Worm (Caenorhabditis elegans): ENCODE results near the gene ubc-18.

Gene ubc-18

DNA sequence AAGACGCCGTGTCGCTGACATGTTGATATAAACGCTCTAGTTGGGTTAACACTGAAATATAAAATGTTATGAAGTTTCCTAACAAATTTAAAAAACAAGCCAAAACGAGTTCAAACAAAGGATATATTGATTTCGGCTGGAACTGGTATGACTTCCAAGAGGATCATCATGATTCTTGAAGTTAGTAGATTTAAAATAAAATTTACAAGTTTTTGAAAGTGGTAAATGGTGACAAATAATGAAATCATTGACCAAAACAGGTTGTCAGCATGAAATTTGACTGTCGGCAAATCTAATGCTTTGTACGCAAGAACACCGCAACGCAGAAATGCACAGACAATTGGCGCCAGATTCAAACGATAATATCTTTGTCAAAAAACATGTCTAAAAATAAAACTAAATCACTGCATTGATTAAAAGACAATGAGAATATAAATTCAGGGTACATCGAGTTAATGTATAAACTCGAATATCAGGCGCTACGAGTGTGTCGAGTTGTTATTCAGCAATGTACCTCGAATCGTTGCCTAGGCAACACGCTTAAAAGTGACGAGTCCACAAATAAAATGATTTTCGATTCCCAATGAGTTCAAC lies at the start of gene ubc-18, which contains the start of gene R01H2.8:
Gene ubc-18 (minus strand): TSS at position 51 of the 594 bp plus-strand sequence.
Gene R01H2.8 (plus strand): TSS at position 544 of the 594 bp plus-strand sequence.
- peak; percentile 38 for TF ChIP-seq nfya-1 (tag; optimal IDR thresholded peaks at IDR 0.05)
- TF ChIP-seq unc-42 (tag; optimal IDR thresholded peaks at IDR 0.05), result no peak
- TF ChIP-seq unc-86 (tag; optimal IDR thresholded peaks at IDR 0.05), result no peak
- TF ChIP-seq elt-2 (tag; optimal IDR thresholded peaks at IDR 0.05), result no peak
- TF ChIP-seq fax-1 (tag; optimal IDR thresholded peaks at IDR 0.05), result no peak

DNA sequence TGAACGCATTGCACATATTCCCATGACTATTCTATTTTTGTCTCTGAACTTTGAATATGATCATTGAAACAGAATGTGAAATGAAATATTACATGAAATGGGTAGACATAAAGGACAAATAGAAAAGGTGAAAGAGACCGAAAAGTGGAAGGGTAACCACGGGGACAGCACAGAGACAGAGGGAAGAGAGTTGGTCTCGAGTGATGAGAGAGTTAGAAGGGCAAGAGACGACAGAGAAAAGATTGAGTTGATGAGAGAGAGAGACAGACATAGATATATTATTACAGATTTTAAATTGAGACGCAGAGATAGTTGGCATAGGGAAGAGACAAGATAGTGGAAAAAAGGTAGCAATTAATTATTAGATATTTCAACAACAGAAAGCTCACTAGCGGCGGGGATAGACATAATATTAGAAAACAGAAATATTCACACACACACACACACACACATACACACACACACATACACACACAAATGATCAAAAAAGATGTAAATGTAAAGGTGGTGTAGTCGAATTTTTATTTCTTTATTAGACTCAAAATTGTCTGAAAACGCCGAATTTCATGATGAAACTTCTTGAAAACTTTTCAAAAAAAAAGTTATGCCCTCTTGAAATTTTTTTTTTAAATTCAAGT lies 48.4 kb upstream of the ubc-18 start:
- no peak for TF ChIP-seq ztf-16 (tag; optimal IDR thresholded peaks at IDR 0.05)
- TF ChIP-seq ceh-19 (GFP tag; optimal IDR thresholded peaks at IDR 0.05), result no peak
- peak; percentile 61 for TF ChIP-seq nfya-1 (tag; optimal IDR thresholded peaks at IDR 0.05)
- TF ChIP-seq ref-2 (tag; optimal IDR thresholded peaks at IDR 0.05), result peak; percentile 27
- TF ChIP-seq C38D4.7 (GFP tag; optimal IDR thresholded peaks at IDR 0.05), result no peak
- TF ChIP-seq fkh-6 (tag; optimal IDR thresholded peaks at IDR 0.05), result no peak
- no peak for TF ChIP-seq nhr-232 (tag; optimal IDR thresholded peaks at IDR 0.05)
- no peak for TF ChIP-seq pat-9 (tag; optimal IDR thresholded peaks at IDR 0.05)
- peak; percentile 10 for TF ChIP-seq ceh-14 (tag; optimal IDR thresholded peaks at IDR 0.05)
- no peak for TF ChIP-seq C08G9.2 (tag; optimal IDR thresholded peaks at IDR 0.05)
- TF ChIP-seq ama-1 (optimal IDR thresholded peaks at IDR 0.05), result no peak
- TF ChIP-seq syd-9 (tag; optimal IDR thresholded peaks at IDR 0.05), result no peak
- peak; percentile 41 for TF ChIP-seq pros-1 (tag; optimal IDR thresholded peaks at IDR 0.05)
- no peak for TF ChIP-seq madf-2 (tag; optimal IDR thresholded peaks at IDR 0.05)
- peak; percentile 44 for TF ChIP-seq unc-55 (GFP tag; optimal IDR thresholded peaks at IDR 0.05)
- TF ChIP-seq hlh-30 (tag; optimal IDR thresholded peaks at IDR 0.05; ENCODE audit: insufficient read depth), result peak; percentile 81
- no peak for TF ChIP-seq odd-2 (tag; optimal IDR thresholded peaks at IDR 0.05)
- TF ChIP-seq ceh-18 (tag; optimal IDR thresholded peaks at IDR 0.05), result peak; percentile 41
- TF ChIP-seq tbx-2 (tag; optimal IDR thresholded peaks at IDR 0.05), result peak; percentile 52
- peak; percentile 40 for TF ChIP-seq ceh-34 (tag; optimal IDR thresholded peaks at IDR 0.05)

DNA sequence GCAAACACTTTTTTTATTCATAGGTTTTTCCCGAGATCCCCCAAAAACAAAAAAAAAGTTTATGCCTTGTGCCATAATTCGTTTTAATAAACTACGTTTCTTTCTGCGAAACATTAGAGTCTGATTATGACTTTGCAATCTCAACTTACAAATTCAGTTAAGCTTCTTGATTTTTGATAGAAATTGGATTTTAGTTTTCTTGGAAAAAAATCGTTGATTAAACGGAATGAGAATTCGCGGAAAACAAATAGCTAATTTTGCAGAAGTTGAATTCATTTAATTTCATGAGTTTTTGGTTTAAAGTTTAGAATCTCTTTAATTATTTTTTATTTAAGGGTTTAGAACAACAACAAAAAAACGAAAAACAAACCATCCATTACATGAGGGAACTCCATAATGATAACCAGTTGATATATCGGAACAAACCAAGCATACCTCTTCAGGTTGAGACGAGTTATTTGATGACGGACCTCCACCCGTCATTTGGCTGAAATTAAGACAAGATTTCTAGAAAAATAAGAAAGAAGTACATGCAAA lies 46.6 kb upstream of the ubc-18 start, which contains the start of gene nhr-10:
Gene nhr-10 (minus strand): TSS at position 487 of the 537 bp plus-strand sequence.
- TF ChIP-seq rnt-1 (tag; optimal IDR thresholded peaks at IDR 0.05), result no peak
- TF ChIP-seq hlh-30 (tag; optimal IDR thresholded peaks at IDR 0.05; ENCODE audit: insufficient read depth), result no peak
- TF ChIP-seq ceh-31 (tag; optimal IDR thresholded peaks at IDR 0.05), result no peak
- TF ChIP-seq mec-3 (tag; optimal IDR thresholded peaks at IDR 0.05; ENCODE audit: borderline replicate concordance), result no peak
- no peak for TF ChIP-seq ceh-22 (tag; optimal IDR thresholded peaks at IDR 0.05)
- no peak for TF ChIP-seq lim-6 (tag; optimal IDR thresholded peaks at IDR 0.05)
- no peak for TF ChIP-seq dmd-4 (tag; optimal IDR thresholded peaks at IDR 0.05; ENCODE audit: borderline replicate concordance)
- TF ChIP-seq pqm-1 (tag; optimal IDR thresholded peaks at IDR 0.05), result no peak
- no peak for TF ChIP-seq pag-3 (tag; optimal IDR thresholded peaks at IDR 0.05; ENCODE audit: borderline replicate concordance)
- no peak for TF ChIP-seq ceh-6 (GFP tag; optimal IDR thresholded peaks at IDR 0.05)
- TF ChIP-seq che-1 (tag; optimal IDR thresholded peaks at IDR 0.05), result no peak
- TF ChIP-seq pat-9 (tag; optimal IDR thresholded peaks at IDR 0.05), result no peak
- TF ChIP-seq pros-1 (tag; optimal IDR thresholded peaks at IDR 0.05), result no peak
- TF ChIP-seq zip-5 (tag; optimal IDR thresholded peaks at IDR 0.05), result no peak
- no peak for TF ChIP-seq ahr-1 (tag; optimal IDR thresholded peaks at IDR 0.05)

DNA sequence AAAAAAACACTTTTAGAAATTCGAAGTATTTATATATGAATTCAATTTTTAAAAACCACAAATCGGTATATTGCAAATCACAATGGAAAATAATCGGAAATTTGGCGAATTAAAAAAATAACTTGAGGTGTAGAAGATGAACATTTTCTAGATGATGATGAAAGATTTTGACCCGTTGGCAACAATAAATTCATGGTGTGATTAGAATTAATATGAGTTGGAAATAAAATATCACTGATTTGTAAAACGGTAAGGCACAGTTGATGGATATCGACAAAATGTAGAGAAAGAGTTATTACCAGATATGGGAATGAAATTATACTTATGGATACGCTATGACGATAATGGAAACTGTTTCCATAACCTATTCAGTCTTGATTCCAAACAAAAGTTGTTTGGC lies 43.9 kb upstream of the ubc-18 start:
- TF ChIP-seq unc-3 (GFP tag; conservative IDR thresholded peaks at IDR 0.05) (no peak), unc-3 (tag; optimal IDR thresholded peaks at IDR 0.05) (no peak), fkh-10 (GFP tag; optimal IDR thresholded peaks at IDR 0.05) (no peak), ztf-16 (tag; optimal IDR thresholded peaks at IDR 0.05) (no peak), ets-4 (tag; optimal IDR thresholded peaks at IDR 0.05) (no peak), C08G9.2 (tag; optimal IDR thresholded peaks at IDR 0.05) (no peak), C38D4.7 (GFP tag; optimal IDR thresholded peaks at IDR 0.05) (no peak), unc-42 (tag; optimal IDR thresholded peaks at IDR 0.05) (no peak), ceh-18 (tag; optimal IDR thresholded peaks at IDR 0.05) (no peak), fkh-6 (tag; optimal IDR thresholded peaks at IDR 0.05) (no peak), lin-11 (tag; optimal IDR thresholded peaks at IDR 0.05) (no peak), ceh-48 (tag; optimal IDR thresholded peaks at IDR 0.05) (no peak), nfya-1 (tag; optimal IDR thresholded peaks at IDR 0.05) (no peak), syd-9 (tag; optimal IDR thresholded peaks at IDR 0.05) (no peak), ama-1 (optimal IDR thresholded peaks at IDR 0.05) (no peak), ceh-22 (tag; optimal IDR thresholded peaks at IDR 0.05) (no peak), pat-9 (tag; optimal IDR thresholded peaks at IDR 0.05) (no peak), hlh-13 (GFP tag; optimal IDR thresholded peaks at IDR 0.05) (no peak), ref-2 (tag; optimal IDR thresholded peaks at IDR 0.05) (no peak), eyg-1 (tag; optimal IDR thresholded peaks at IDR 0.05) (no peak)

Data from whole organism, late embryonic.